In genomic region chrIV:12122874-12123664, ce11 we compare ENCODE assay signal across 8 worm cellular contexts.
TF ChIP-seq lines count a peak whose summit lies in the region.

aly-3 (plus strand) TSS chrIV:12123282.

TF ChIP-seq in whole organism, L1 larva, 84 proteins besides CTCF, POLR2A, EP300 and RAD21 (continues in another document):
- TF ChIP-seq swsn-7 (tag; optimal IDR thresholded peaks at IDR 0.05; lab: Kevin White, UChicago) (no peak), lsy-2 (tag; optimal IDR thresholded peaks at IDR 0.05; lab: Kevin White, UChicago) (peak; percentile 8 to 54), isw-1 (GFP tag; IDR thresholded peaks at IDR 0.05; lab: Robert Waterston, UW) (no peak), ama-1 (optimal IDR thresholded peaks at IDR 0.05; lab: Kevin White, UChicago) (peak; percentile 21), egl-13 (tag; optimal IDR thresholded peaks at IDR 0.05; lab: Kevin White, UChicago) (no peak), blmp-1 (tag; optimal IDR thresholded peaks at IDR 0.05; lab: Kevin White, UChicago) (peak; percentile 19), fkh-10 (GFP tag; optimal IDR thresholded peaks at IDR 0.05; lab: Kevin White, UChicago) (no peak), ztf-4 (tag; optimal IDR thresholded peaks at IDR 0.05; lab: Kevin White, UChicago) (no peak), dsc-1 (tag; optimal IDR thresholded peaks at IDR 0.05; lab: Kevin White, UChicago) (no peak), nhr-237 (tag; optimal IDR thresholded peaks at IDR 0.05; lab: Kevin White, UChicago) (no peak), dpl-1 (GFP tag; optimal IDR thresholded peaks at IDR 0.05; lab: Kevin White, UChicago) (no peak), lin-35 (GFP tag; optimal IDR thresholded peaks at IDR 0.05; lab: Kevin White, UChicago) (peak; percentile 21 to 54)

TF ChIP-seq in whole organism, L2 larva, 48 proteins besides CTCF, POLR2A, EP300 and RAD21:
- TF ChIP-seq fos-1 (tag; optimal IDR thresholded peaks at IDR 0.05; lab: Kevin White, UChicago) (peak; percentile 8), lin-11 (tag; optimal IDR thresholded peaks at IDR 0.05; lab: Kevin White, UChicago) (no peak), unc-55 (GFP tag; optimal IDR thresholded peaks at IDR 0.05; lab: Kevin White, UChicago) (peak; percentile 49), sma-9 (GFP tag; optimal IDR thresholded peaks at IDR 0.05; lab: Kevin White, UChicago) (no peak), sma-9 (tag; optimal IDR thresholded peaks at IDR 0.05; lab: Kevin White, UChicago) (no peak), lsy-2 (tag; optimal IDR thresholded peaks at IDR 0.05; lab: Kevin White, UChicago) (peak in 1 of 2 experiments; percentile 32), nhr-11 (tag; optimal IDR thresholded peaks at IDR 0.05; lab: Kevin White, UChicago) (no peak), nhr-129 (tag; optimal IDR thresholded peaks at IDR 0.05; lab: Kevin White, UChicago) (peak; percentile 33), ztf-4 (tag; optimal IDR thresholded peaks at IDR 0.05; lab: Kevin White, UChicago) (no peak), nhr-23 (tag; optimal IDR thresholded peaks at IDR 0.05; lab: Kevin White, UChicago) (no peak), C34F6.9 (tag; optimal IDR thresholded peaks at IDR 0.05; lab: Kevin White, UChicago) (peak; percentile 61)

TF ChIP-seq in whole organism, L3 larva, 47 proteins besides CTCF, POLR2A, EP300 and RAD21 (continues in another document):
- no peak for TF ChIP-seq nhr-12 (tag; optimal IDR thresholded peaks at IDR 0.05; lab: Kevin White, UChicago)
- peak; percentile 4 for TF ChIP-seq elt-2 (tag; optimal IDR thresholded peaks at IDR 0.05; lab: Kevin White, UChicago)
- peak; percentile 63 for TF ChIP-seq nfya-1 (tag; optimal IDR thresholded peaks at IDR 0.05; lab: Kevin White, UChicago; ENCODE audit: insufficient read depth)
- TF ChIP-seq ztf-4 (tag; optimal IDR thresholded peaks at IDR 0.05; lab: Kevin White, UChicago): no peak
- no peak for TF ChIP-seq pqm-1 (tag; optimal IDR thresholded peaks at IDR 0.05; lab: Kevin White, UChicago)
- TF ChIP-seq fkh-10 (GFP tag; optimal IDR thresholded peaks at IDR 0.05; lab: Kevin White, UChicago): no peak
- no peak for TF ChIP-seq sea-2 (GFP tag; optimal IDR thresholded peaks at IDR 0.05; lab: Kevin White, UChicago)
- no peak for TF ChIP-seq ceh-28 (tag; optimal IDR thresholded peaks at IDR 0.05; lab: Kevin White, UChicago)
- peak; percentile 15 for TF ChIP-seq ama-1 (optimal IDR thresholded peaks at IDR 0.05; lab: Kevin White, UChicago)
- TF ChIP-seq hmg-11 (tag; optimal IDR thresholded peaks at IDR 0.05; lab: Kevin White, UChicago): peak; percentile 34
- TF ChIP-seq fos-1 (tag; optimal IDR thresholded peaks at IDR 0.05; lab: Kevin White, UChicago): no peak
- TF ChIP-seq lin-15B (tag; optimal IDR thresholded peaks at IDR 0.05; lab: Kevin White, UChicago): peak; percentile 13

TF ChIP-seq in whole organism, L4 larva, 104 proteins besides CTCF, POLR2A, EP300 and RAD21 (continues in another document):
- TF ChIP-seq cey-2 (tag; optimal IDR thresholded peaks at IDR 0.05; lab: Kevin White, UChicago; ENCODE audit: borderline replicate concordance, insufficient read depth): no peak
- TF ChIP-seq hlh-30 (tag; optimal IDR thresholded peaks at IDR 0.05; lab: Kevin White, UChicago; ENCODE audit: insufficient read depth): no peak
- TF ChIP-seq F37D6.2 (tag; optimal IDR thresholded peaks at IDR 0.05; lab: Kevin White, UChicago): no peak
- no peak for TF ChIP-seq R02D3.7 (tag; optimal IDR thresholded peaks at IDR 0.05; lab: Kevin White, UChicago)
- TF ChIP-seq nhr-48 (tag; optimal IDR thresholded peaks at IDR 0.05; lab: Kevin White, UChicago): no peak
- TF ChIP-seq lsy-2 (tag; optimal IDR thresholded peaks at IDR 0.05; lab: Kevin White, UChicago): peak in 1 of 2 experiments; percentile 57
- TF ChIP-seq dve-1 (tag; optimal IDR thresholded peaks at IDR 0.05; lab: Kevin White, UChicago; ENCODE audit: insufficient read depth): peak; percentile 39
- no peak for TF ChIP-seq mdt-29 (GFP tag; IDR thresholded peaks at IDR 0.05; lab: Robert Waterston, UW)
- peak; percentile 64 for TF ChIP-seq mes-2 (tag; optimal IDR thresholded peaks at IDR 0.05; lab: Kevin White, UChicago; ENCODE audit: poor library complexity, severe bottlenecking)
- no peak for TF ChIP-seq lin-1 (GFP tag; IDR thresholded peaks at IDR 0.05; lab: Robert Waterston, UW)
- no peak for TF ChIP-seq saeg-2 (GFP tag; IDR thresholded peaks at IDR 0.05; lab: Robert Waterston, UW)

TF ChIP-seq in whole organism, early embryonic, 17 proteins besides CTCF, POLR2A, EP300 and RAD21:
- TF ChIP-seq ets-7 (tag; optimal IDR thresholded peaks at IDR 0.05; lab: Kevin White, UChicago): no peak
- TF ChIP-seq F13C5.2 (tag; optimal IDR thresholded peaks at IDR 0.05; lab: Kevin White, UChicago): peak; percentile 19

TF ChIP-seq in whole organism, late embryonic, 69 proteins besides CTCF, POLR2A, EP300 and RAD21 (continues in another document):
- no peak for TF ChIP-seq unc-3 (GFP tag; conservative IDR thresholded peaks at IDR 0.05; lab: Robert Waterston, UW)
- no peak for TF ChIP-seq unc-3 (tag; optimal IDR thresholded peaks at IDR 0.05; lab: Kevin White, UChicago)
- no peak for TF ChIP-seq elt-2 (tag; optimal IDR thresholded peaks at IDR 0.05; lab: Kevin White, UChicago)
- TF ChIP-seq ttx-3 (tag; optimal IDR thresholded peaks at IDR 0.05; lab: Kevin White, UChicago): no peak
- no peak for TF ChIP-seq pax-1 (tag; optimal IDR thresholded peaks at IDR 0.05; lab: Kevin White, UChicago)
- TF ChIP-seq ceh-24 (tag; optimal IDR thresholded peaks at IDR 0.05; lab: Kevin White, UChicago): no peak
- TF ChIP-seq tbx-2 (tag; optimal IDR thresholded peaks at IDR 0.05; lab: Kevin White, UChicago): peak; percentile 19
- TF ChIP-seq ceh-45 (GFP tag; IDR thresholded peaks at IDR 0.05; lab: Robert Waterston, UW): no peak
- TF ChIP-seq sdc-2 (tag; optimal IDR thresholded peaks at IDR 0.05; lab: Kevin White, UChicago): no peak
- no peak for TF ChIP-seq Y22D7AL.16 (tag; optimal IDR thresholded peaks at IDR 0.05; lab: Kevin White, UChicago)
- TF ChIP-seq nfya-1 (tag; optimal IDR thresholded peaks at IDR 0.05; lab: Kevin White, UChicago): peak; percentile 11
- TF ChIP-seq hlh-15 (tag; optimal IDR thresholded peaks at IDR 0.05; lab: Kevin White, UChicago): no peak
- no peak for TF ChIP-seq K09A11.1 (tag; optimal IDR thresholded peaks at IDR 0.05; lab: Kevin White, UChicago; ENCODE audit: insufficient read depth)
- no peak for TF ChIP-seq hlh-6 (tag; optimal IDR thresholded peaks at IDR 0.05; lab: Kevin White, UChicago)
- no peak for TF ChIP-seq unc-42 (tag; optimal IDR thresholded peaks at IDR 0.05; lab: Kevin White, UChicago)
- no peak for TF ChIP-seq hlh-8 (tag; optimal IDR thresholded peaks at IDR 0.05; lab: Kevin White, UChicago)
- no peak for TF ChIP-seq sox-2 (GFP tag; IDR thresholded peaks at IDR 0.05; lab: Robert Waterston, UW)

TF ChIP-seq in whole organism, mixed stage, embryonic, 35 proteins besides CTCF, POLR2A, EP300 and RAD21 (continues in another document):
- TF ChIP-seq ham-2 (GFP tag; optimal IDR thresholded peaks at IDR 0.05; lab: Kevin White, UChicago) (no peak), ces-1 (GFP tag; optimal IDR thresholded peaks at IDR 0.05; lab: Kevin White, UChicago) (peak; percentile 53), unc-120 (tag; optimal IDR thresholded peaks at IDR 0.05; lab: Kevin White, UChicago; ENCODE audit: poor library complexity, severe bottlenecking) (peak; percentile 57), sptf-1 (tag; optimal IDR thresholded peaks at IDR 0.05; lab: Kevin White, UChicago) (no peak), cnd-1 (tag; optimal IDR thresholded peaks at IDR 0.05; lab: Kevin White, UChicago) (no peak), zip-8 (tag; optimal IDR thresholded peaks at IDR 0.05; lab: Kevin White, UChicago) (no peak), unc-62 (GFP tag; optimal IDR thresholded peaks at IDR 0.05; lab: Kevin White, UChicago) (no peak), ceh-83 (GFP tag; optimal IDR thresholded peaks at IDR 0.05; lab: Kevin White, UChicago) (no peak), nhr-28 (tag; optimal IDR thresholded peaks at IDR 0.05; lab: Kevin White, UChicago) (no peak), mls-2 (tag; optimal IDR thresholded peaks at IDR 0.05; lab: Kevin White, UChicago) (no peak), sem-2 (GFP tag; optimal IDR thresholded peaks at IDR 0.05; lab: Kevin White, UChicago) (no peak), elt-3 (tag; optimal IDR thresholded peaks at IDR 0.05; lab: Kevin White, UChicago) (no peak), M03D4.4 (tag; optimal IDR thresholded peaks at IDR 0.05; lab: Kevin White, UChicago) (no peak), lin-13 (tag; optimal IDR thresholded peaks at IDR 0.05; lab: Kevin White, UChicago) (no peak), ceh-39 (tag; optimal IDR thresholded peaks at IDR 0.05; lab: Kevin White, UChicago) (peak; percentile 49), elt-1 (tag; optimal IDR thresholded peaks at IDR 0.05; lab: Kevin White, UChicago; ENCODE audit: borderline replicate concordance, insufficient read depth) (no peak), ztf-11 (tag; optimal IDR thresholded peaks at IDR 0.05; lab: Kevin White, UChicago) (no peak), nhr-237 (tag; optimal IDR thresholded peaks at IDR 0.05; lab: Kevin White, UChicago) (no peak)

TF ChIP-seq in whole organism, young adult, 124 proteins besides CTCF, POLR2A, EP300 and RAD21:
- peak; percentile 6 for TF ChIP-seq nhr-80 (tag; optimal IDR thresholded peaks at IDR 0.05; lab: Kevin White, UChicago)
- no peak for TF ChIP-seq ama-1 (optimal IDR thresholded peaks at IDR 0.05; lab: Kevin White, UChicago)
- TF ChIP-seq ama-1 (GFP tag; optimal IDR thresholded peaks at IDR 0.05; lab: Kevin White, UChicago): peak in 1 of 2 experiments; percentile 15
- TF ChIP-seq lsy-27 (tag; optimal IDR thresholded peaks at IDR 0.05; lab: Kevin White, UChicago; ENCODE audit: borderline replicate concordance, insufficient read depth): no peak
- peak; percentile 89 for TF ChIP-seq madf-3 (GFP tag; IDR thresholded peaks at IDR 0.05; lab: Robert Waterston, UW)
- TF ChIP-seq cebp-1 (GFP tag; IDR thresholded peaks at IDR 0.05; lab: Robert Waterston, UW): no peak
- peak; percentile 8 for TF ChIP-seq cebp-1 (tag; optimal IDR thresholded peaks at IDR 0.05; lab: Kevin White, UChicago)
TF ChIP-seq in whole organism, young adult: peak in this region for 4.
